Worm (Caenorhabditis elegans): Measurements from ENCODE around the gene rmd-6.
A peak's percentile ranks its signal among the peaks of the same experiment; 100 is the strongest.

The rmd-6 gene

ce11 chrIV:5086961-5087326 is 18.3 kb downstream of the rmd-6 start (continued):
- peak in 1 of 2 experiments; percentile 80 for TF ChIP-seq unc-62 (GFP tag; optimal IDR thresholded peaks at IDR 0.05 in 1 of 2)
- TF ChIP-seq unc-62 (tag; optimal IDR thresholded peaks at IDR 0.05): no peak
- TF ChIP-seq Y75B8A.6 (GFP tag; IDR thresholded peaks at IDR 0.05): 0 out of 2 replicates have a peak, but pooled peaks have one; percentile 9
- TF ChIP-seq hlh-11 (tag; optimal IDR thresholded peaks at IDR 0.05): no peak
- peak; percentile 18 for TF ChIP-seq egl-43 (GFP tag; IDR thresholded peaks at IDR 0.05)
- TF ChIP-seq dmd-6 (GFP tag; IDR thresholded peaks at IDR 0.05): peak; percentile 12; the same call in 1 of the 2 replicates
- peak; percentile 4 for TF ChIP-seq ama-1 (optimal IDR thresholded peaks at IDR 0.05)
- TF ChIP-seq spr-3 (GFP tag; optimal IDR thresholded peaks at IDR 0.05): no peak
- peak; percentile 11 for TF ChIP-seq rbr-2 (tag; optimal IDR thresholded peaks at IDR 0.05)
- no peak; the same call in 1 of the 2 replicates for TF ChIP-seq pha-4 (GFP tag; IDR thresholded peaks at IDR 0.05)
- TF ChIP-seq pha-4 (tag; optimal IDR thresholded peaks at IDR 0.05): no peak
- TF ChIP-seq ceh-20 (GFP tag; IDR thresholded peaks at IDR 0.05): peak; percentile 46; the same call in 1 of the 2 replicates
- no peak for TF ChIP-seq aha-1 (tag)
- no peak for TF ChIP-seq gei-8 (GFP tag; optimal IDR thresholded peaks at IDR 0.05)

ce11 chrIV:5088814-5089322 is 20.2 kb downstream of the rmd-6 start, which contains the start of gene ivd-1:
ivd-1 (minus strand) TSS chrIV:5088864.
- TF ChIP-seq mep-1 (tag; optimal IDR thresholded peaks at IDR 0.05): peak; percentile 50
- no peak for TF ChIP-seq lim-7 (GFP tag; IDR thresholded peaks at IDR 0.05)
- TF ChIP-seq hlh-30 (tag; optimal IDR thresholded peaks at IDR 0.05; ENCODE audit: insufficient read depth): peak; percentile 88
- TF ChIP-seq mxl-3 (GFP tag; optimal IDR thresholded peaks at IDR 0.05): peak; percentile 75
- no peak for TF ChIP-seq madf-9 (GFP tag; conservative IDR thresholded peaks at IDR 0.05)
- TF ChIP-seq hmg-1.1 (GFP tag; IDR thresholded peaks at IDR 0.05): no peak
- peak; percentile 83 for TF ChIP-seq dmd-6 (GFP tag; IDR thresholded peaks at IDR 0.05)
- TF ChIP-seq lsy-2 (tag; optimal IDR thresholded peaks at IDR 0.05): peak in 1 of 2 experiments; percentile 48
- no peak for TF ChIP-seq zfp-3 (GFP tag; conservative IDR thresholded peaks at IDR 0.05)
- 0 out of 2 replicates have a peak, but pooled peaks have one; percentile 14 for TF ChIP-seq snpc-1.2 (GFP tag; IDR thresholded peaks at IDR 0.05)
- TF ChIP-seq daf-8 (GFP tag; IDR thresholded peaks at IDR 0.05): no peak
- no peak for TF ChIP-seq gei-8 (GFP tag; optimal IDR thresholded peaks at IDR 0.05)
- peak; percentile 38 for TF ChIP-seq mes-2 (tag; optimal IDR thresholded peaks at IDR 0.05; ENCODE audit: poor library complexity, severe bottlenecking)
- TF ChIP-seq nhr-48 (tag; optimal IDR thresholded peaks at IDR 0.05): peak; percentile 29
- TF ChIP-seq nhr-41 (GFP tag; IDR thresholded peaks at IDR 0.05): no peak
- TF ChIP-seq mdl-1 (tag; optimal IDR thresholded peaks at IDR 0.05): peak in 1 of 2 experiments; percentile 77
- no peak for TF ChIP-seq daf-16 (GFP tag; optimal IDR thresholded peaks at IDR 0.05)
- peak; percentile 60 for TF ChIP-seq daf-16 (tag; optimal IDR thresholded peaks at IDR 0.05)
- TF ChIP-seq arid-1 (GFP tag; conservative IDR thresholded peaks at IDR 0.05): no peak
- peak; percentile 77 for TF ChIP-seq hlh-11 (tag; optimal IDR thresholded peaks at IDR 0.05)
- TF ChIP-seq dve-1 (tag; optimal IDR thresholded peaks at IDR 0.05; ENCODE audit: insufficient read depth): peak; percentile 75
- TF ChIP-seq pqm-1 (tag; optimal IDR thresholded peaks at IDR 0.05): peak; percentile 21
- no peak for TF ChIP-seq pha-4 (GFP tag; IDR thresholded peaks at IDR 0.05)
- TF ChIP-seq pha-4 (tag; optimal IDR thresholded peaks at IDR 0.05): no peak
- no peak for TF ChIP-seq D1046.2 (GFP tag; IDR thresholded peaks at IDR 0.05)
- peak in 1 of 2 experiments; percentile 68 for TF ChIP-seq unc-62 (GFP tag; optimal IDR thresholded peaks at IDR 0.05 in 1 of 2)
- TF ChIP-seq unc-62 (tag; optimal IDR thresholded peaks at IDR 0.05): no peak
- no peak for TF ChIP-seq nhr-42 (GFP tag; IDR thresholded peaks at IDR 0.05)
- TF ChIP-seq vab-7 (GFP tag; IDR thresholded peaks at IDR 0.05): no peak
- TF ChIP-seq aha-1 (tag): peak; percentile 46
- no peak for TF ChIP-seq jun-1 (tag; optimal IDR thresholded peaks at IDR 0.05)
- no peak for TF ChIP-seq egl-27 (tag; optimal IDR thresholded peaks at IDR 0.05)
- TF ChIP-seq ceh-32 (tag; optimal IDR thresholded peaks at IDR 0.05; ENCODE audit: poor library complexity): no peak
- no peak for TF ChIP-seq nhr-76 (tag; optimal IDR thresholded peaks at IDR 0.05)
- TF ChIP-seq ces-1 (GFP tag; optimal IDR thresholded peaks at IDR 0.05): no peak
